Worm (Caenorhabditis elegans) whole organism, young adult: ENCODE results near the gene nmgp-1.

Experiments
- B0261.1 ChIP-seq: sonication (generic microtip); optimal IDR thresholded peaks from 2 replicates; lab custom pipeline; 2016; ENCODE audit warnings: mild to moderate bottlenecking, missing genetic modification characterization, moderate library complexity, missing compliant biosample characterization
- B0336.3 ChIP-seq: fragments of 200-800 bp; sonication (Bioruptor generic); IDR thresholded peaks from 2 replicates; pipeline ENCODE4 v1.3.6; 2022; ENCODE audit warnings: missing genetic modification characterization, missing compliant biosample characterization
- F10E7.11 ChIP-seq: sonication (generic microtip); optimal IDR thresholded peaks from 2 replicates; lab custom pipeline; 2017; ENCODE audit warnings: mild to moderate bottlenecking, missing genetic modification characterization, moderate library complexity, missing compliant biosample characterization
- F52B5.7 ChIP-seq: sonication (generic microtip); optimal IDR thresholded peaks from 2 replicates; lab custom pipeline; 2016; ENCODE audit warnings: mild to moderate bottlenecking, missing genetic modification characterization, missing compliant biosample characterization
- T07F8.4 ChIP-seq: sonication (generic microtip); optimal IDR thresholded peaks from 2 replicates; lab custom pipeline; 2016; ENCODE audit warnings: mild to moderate bottlenecking, missing genetic modification characterization, moderate library complexity, missing compliant biosample characterization
- Y53G8AR.9 ChIP-seq: fragments of 200-800 bp; sonication (Bioruptor generic); conservative IDR thresholded peaks from 2 replicates; pipeline ENCODE4 v1.3.6; 2022; ENCODE audit warnings: missing genetic modification reagents, missing genetic modification characterization, missing compliant biosample characterization
- attf-5 ChIP-seq: fragments of 200-800 bp; sonication (Bioruptor generic); optimal IDR thresholded peaks from 2 replicates; lab custom pipeline; 2018; ENCODE audit warnings: mild to moderate bottlenecking, missing genetic modification characterization, missing compliant biosample characterization
- attf-6 ChIP-seq: fragments of 200-800 bp; sonication (Bioruptor generic); IDR thresholded peaks from 2 replicates; pipeline ENCODE4 v1.3.6; 2022; ENCODE audit warnings: missing genetic modification reagents, missing genetic modification characterization, missing compliant biosample characterization
- cebp-1 ChIP-seq, 2 experiments: fragments of 200-800 bp in 1 of 2; sonication (Bioruptor generic) in 1 of 2; sonication (generic microtip) in 1 of 2; IDR thresholded peaks in 1 of 2; optimal IDR thresholded peaks in 1 of 2; 2 replicates each; pipeline versions ENCODE4 v1.3.6 to Lab custom; 2017 to 2022; ENCODE audit warnings: missing compliant biosample characterization in 2 of 2, missing genetic modification characterization in 2 of 2, mild to moderate bottlenecking in 1 of 2, missing genetic modification reagents in 1 of 2, moderate library complexity in 1 of 2
- ceh-79 ChIP-seq: sonication (generic microtip); optimal IDR thresholded peaks from 2 replicates; lab custom pipeline; 2017; ENCODE audit warnings: mild to moderate bottlenecking, missing genetic modification characterization, missing compliant biosample characterization
- chd-7 ChIP-seq: sonication (generic microtip); optimal IDR thresholded peaks from 2 replicates; lab custom pipeline; 2016; ENCODE audit warnings: mild to moderate bottlenecking, missing genetic modification characterization, moderate library complexity, missing compliant biosample characterization
- dox-1 ChIP-seq: fragments of 200-800 bp; sonication (Bioruptor generic); IDR thresholded peaks from 2 replicates; pipeline ENCODE4 v1.3.6; 2022; ENCODE audit warnings: missing genetic modification reagents, missing genetic modification characterization, missing compliant biosample characterization
- dpff-1 ChIP-seq: sonication (generic microtip); optimal IDR thresholded peaks from 2 replicates; lab custom pipeline; 2017; ENCODE audit warnings: mild to moderate bottlenecking, missing genetic modification characterization, missing compliant biosample characterization
- efl-1 ChIP-seq: fragments of 150-350 bp; optimal IDR thresholded peaks from 2 replicates; lab custom pipeline; 2014; ENCODE audit warnings: missing biosample characterization, missing genetic modification reagents, missing genetic modification characterization
- egrh-3 ChIP-seq: fragments of 200-800 bp; sonication (Bioruptor generic); IDR thresholded peaks from 2 replicates; pipeline ENCODE4 v1.3.6; 2022; ENCODE audit warnings: missing genetic modification reagents, missing genetic modification characterization, missing compliant biosample characterization
- ekl-4 ChIP-seq: fragments of 200-800 bp; sonication (Bioruptor generic); IDR thresholded peaks from 2 replicates; pipeline ENCODE4 v1.3.6; 2022; ENCODE audit warnings: missing genetic modification reagents, missing genetic modification characterization, missing compliant biosample characterization
- gei-17 ChIP-seq: fragments of 200-800 bp; sonication (Bioruptor generic); optimal IDR thresholded peaks from 2 replicates; lab custom pipeline; 2018; ENCODE audit warnings: mild to moderate bottlenecking, missing genetic modification characterization, missing compliant biosample characterization
- hlh-12 ChIP-seq: sonication (generic microtip); optimal IDR thresholded peaks from 2 replicates; lab custom pipeline; 2016; ENCODE audit warnings: missing genetic modification characterization, missing compliant biosample characterization
- hsf-1 ChIP-seq: fragments of 200-800 bp; sonication (Bioruptor generic); IDR thresholded peaks from 2 replicates; pipeline ENCODE4 v1.3.6; 2022; ENCODE audit warnings: missing genetic modification reagents, missing genetic modification characterization, missing compliant biosample characterization
- nhr-80 ChIP-seq: sonication (generic microtip); optimal IDR thresholded peaks from 2 replicates; lab custom pipeline; 2016; ENCODE audit warnings: missing genetic modification characterization, missing compliant biosample characterization
- rec-8 ChIP-seq, 2 experiments: sonication (generic microtip); optimal IDR thresholded peaks; 2 replicates each; lab custom pipeline; 2016; ENCODE audit warnings: mild to moderate bottlenecking in 2 of 2, missing genetic modification characterization in 2 of 2, missing genetic modification reagents in 2 of 2, missing genotype in 2 of 2, missing biosample characterization in 1 of 2, missing compliant biosample characterization in 1 of 2, moderate library complexity in 1 of 2
- repo-1 ChIP-seq: sonication (generic microtip); optimal IDR thresholded peaks from 2 replicates; lab custom pipeline; 2017; ENCODE audit warnings: mild to moderate bottlenecking, missing genetic modification characterization, missing compliant biosample characterization
- rpc-1 ChIP-seq, 2 experiments: fragments of 150-350 bp in 1 of 2; sonication (generic microtip) in 1 of 2; optimal IDR thresholded peaks; 2 replicates each; lab custom pipeline; 2014 to 2018; ENCODE audit warnings: missing biosample characterization in 1 of 2, missing genetic modification characterization in 1 of 2, missing genetic modification reagents in 1 of 2, missing genotype in 1 of 2
- snpc-3.4 ChIP-seq: sonication (generic microtip); optimal IDR thresholded peaks from 2 replicates; lab custom pipeline; 2017; ENCODE audit warnings: missing genetic modification characterization, mild to moderate bottlenecking, missing compliant biosample characterization, antibody characterized with exemption, moderate library complexity, missing genotype, missing genetic modification reagents
- snpc-4 ChIP-seq, 5 experiments: fragments of 150-350 bp in 1 of 5; sonication (generic microtip) in 4 of 5; optimal IDR thresholded peaks; 2 replicates each; lab custom pipeline; 2014 to 2018; ENCODE audit warnings: missing genetic modification characterization in 5 of 5, missing biosample characterization in 3 of 5, antibody characterized with exemption in 2 of 5, mild to moderate bottlenecking in 2 of 5, missing compliant biosample characterization in 2 of 5, missing genotype in 2 of 5, moderate library complexity in 2 of 5, missing genetic modification reagents in 1 of 5
- somi-1 ChIP-seq: fragments of 200-800 bp; sonication (Bioruptor generic); optimal IDR thresholded peaks from 2 replicates; lab custom pipeline; 2018; ENCODE audit warnings: mild to moderate bottlenecking, missing genetic modification characterization, missing compliant biosample characterization
- xnd-1 ChIP-seq: sonication (generic microtip); optimal IDR thresholded peaks from 2 replicates; lab custom pipeline; 2016; ENCODE audit warnings: missing genotype, missing genetic modification reagents, missing genetic modification characterization, missing compliant biosample characterization

nmgp-1 gene

DNA sequence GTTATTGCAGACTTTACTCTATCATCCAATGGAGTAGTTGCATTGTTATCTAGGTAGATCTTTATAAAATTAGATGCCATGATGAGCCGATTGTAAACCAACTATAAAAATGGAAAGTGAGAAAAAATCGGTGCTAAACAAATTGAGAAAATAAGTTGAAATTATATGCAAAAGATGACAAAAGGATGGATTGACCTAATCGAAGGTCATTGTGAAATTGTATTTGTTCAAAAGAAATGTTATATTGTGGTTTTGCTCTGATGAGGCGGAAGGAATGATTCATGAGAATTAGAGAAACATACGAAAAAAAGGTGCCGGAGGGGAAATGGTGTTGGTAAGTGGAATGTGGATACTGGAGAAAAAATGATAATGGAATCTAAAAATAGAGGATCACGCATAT is 20.3 kb downstream of the nmgp-1 start, which contains the start of gene scly-1 (continued):
- TF ChIP-seq attf-5 (GFP tag; lab: Kevin White, UChicago) (no peak), egrh-3 (GFP tag; lab: Robert Waterston, UW) (no peak)
- TF ChIP-seq, all 124 proteins: peak for 0

DNA sequence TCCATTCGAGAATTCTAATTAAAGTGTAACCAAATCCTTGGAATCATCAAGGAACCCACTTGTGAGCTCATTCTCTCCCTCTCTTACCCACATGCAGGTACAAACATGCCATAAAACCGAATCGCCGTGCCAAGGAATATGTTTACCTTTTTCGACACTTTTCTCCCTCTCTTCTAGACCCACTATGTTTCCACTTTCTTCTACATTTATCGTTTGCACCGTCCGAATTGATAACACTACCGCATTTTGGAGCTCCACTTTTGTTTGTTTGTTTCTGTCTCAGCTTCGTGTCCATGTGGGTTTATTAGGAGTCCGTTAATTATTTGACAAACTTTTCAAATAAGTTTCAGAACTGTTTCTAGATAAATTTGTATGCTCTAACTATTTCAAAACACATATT is 21.2 kb downstream of the nmgp-1 start:
- TF ChIP-seq nhr-80 (tag; lab: Kevin White, UChicago) (peak; percentile 13), repo-1 (tag; lab: Kevin White, UChicago) (no peak)

DNA sequence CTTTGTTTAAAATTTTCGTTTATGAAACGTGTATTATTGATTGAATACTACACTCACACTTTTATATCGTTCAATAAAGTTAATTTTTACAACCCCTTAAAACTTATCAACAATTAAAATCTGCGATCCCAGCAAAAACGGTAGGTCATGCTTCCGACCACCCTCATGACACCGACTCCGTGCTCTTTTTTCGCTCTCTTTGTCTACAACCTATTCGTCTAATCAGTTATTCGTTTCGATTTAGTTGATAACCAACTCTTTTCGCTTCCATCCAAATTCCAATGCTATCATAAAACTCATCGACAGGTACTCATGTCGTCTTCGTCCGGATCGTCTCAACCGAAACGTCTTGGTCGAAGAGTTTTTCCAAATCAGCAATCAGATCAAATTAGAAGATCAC is 22.4 kb downstream of the nmgp-1 start, which contains the start of gene F13H8.1:
Gene F13H8.1, plus strand, starts transcription at position 311 of the 400 bp plus-strand sequence.
- TF ChIP-seq nhr-80 (tag; lab: Kevin White, UChicago) (peak; percentile 51), B0261.1 (tag; lab: Kevin White, UChicago) (no peak)

DNA sequence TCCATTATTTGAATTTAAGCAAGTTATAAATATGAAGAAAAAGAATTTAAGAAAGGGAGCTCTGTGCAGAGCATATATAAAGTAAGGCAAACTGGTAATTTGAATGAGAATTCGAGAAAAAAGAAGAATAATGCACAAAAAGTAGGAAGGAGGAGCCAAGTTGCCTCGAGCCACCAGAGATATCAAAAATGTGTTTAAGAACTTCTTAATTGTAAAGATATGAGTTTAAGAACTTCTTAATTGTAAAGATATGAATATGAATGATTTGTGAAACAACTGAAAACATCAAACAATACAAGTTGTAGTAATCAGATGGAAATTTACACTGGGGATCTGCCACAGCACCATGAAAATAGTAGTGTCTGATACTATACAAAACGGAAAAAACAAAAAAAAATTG is 26.2 kb downstream of the nmgp-1 start, which contains the start of gene F13H8.6:
Gene F13H8.6, minus strand, starts transcription at position 101 of the 400 bp plus-strand sequence.
- TF ChIP-seq F52B5.7 (tag; lab: Kevin White, UChicago) (no peak), F10E7.11 (tag; lab: Kevin White, UChicago) (no peak)

DNA sequence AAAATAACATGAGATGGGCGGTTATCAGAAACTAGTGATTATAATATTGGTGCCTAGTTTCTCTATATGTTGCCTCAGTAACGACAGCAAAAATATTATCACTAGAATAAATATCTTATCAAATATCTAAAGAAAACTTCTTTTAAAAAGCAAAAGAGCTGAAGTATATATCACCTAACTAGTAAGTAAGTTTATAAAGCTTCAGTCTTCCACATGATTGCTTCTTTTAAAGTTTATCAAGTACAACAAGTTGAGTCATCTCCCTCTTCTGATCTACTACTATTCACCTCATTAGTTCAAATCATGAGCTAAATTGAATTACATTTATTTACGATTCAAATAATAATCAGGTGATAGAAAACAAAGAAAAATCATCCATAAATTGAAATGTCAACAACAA is 27.4 kb downstream of the nmgp-1 start:
- TF ChIP-seq rpc-1 (optimal IDR thresholded peaks at IDR 0.05; lab: Kevin White, UChicago) = no peak
- no peak for TF ChIP-seq rpc-1 (tag; optimal IDR thresholded peaks at IDR 0.05; lab: Kevin White, UChicago)
- TF ChIP-seq snpc-4 (GFP tag; optimal IDR thresholded peaks at IDR 0.05; lab: Kevin White, UChicago) = no peak
- no peak for TF ChIP-seq snpc-4 (tag; optimal IDR thresholded peaks at IDR 0.05; lab: Kevin White, UChicago)
- no peak for TF ChIP-seq Y53G8AR.9 (GFP tag; lab: Robert Waterston, UW)
- TF ChIP-seq B0336.3 (GFP tag; lab: Robert Waterston, UW) = no peak
- no peak for TF ChIP-seq somi-1 (GFP tag; lab: Kevin White, UChicago)
- TF ChIP-seq hsf-1 (GFP tag; lab: Robert Waterston, UW) = no peak
- no peak for TF ChIP-seq ekl-4 (GFP tag; lab: Robert Waterston, UW)
- no peak for TF ChIP-seq chd-7 (tag; lab: Kevin White, UChicago)
- no peak for TF ChIP-seq nhr-80 (tag; lab: Kevin White, UChicago)
- no peak for TF ChIP-seq T07F8.4 (tag; lab: Kevin White, UChicago)
- no peak for TF ChIP-seq hlh-12 (tag; lab: Kevin White, UChicago)
- no peak for TF ChIP-seq xnd-1 (tag; lab: Kevin White, UChicago)
- TF ChIP-seq cebp-1 (GFP tag; IDR thresholded peaks at IDR 0.05; lab: Robert Waterston, UW) = no peak
- no peak for TF ChIP-seq cebp-1 (tag; optimal IDR thresholded peaks at IDR 0.05; lab: Kevin White, UChicago)
- TF ChIP-seq dpff-1 (tag; lab: Kevin White, UChicago) = no peak
- TF ChIP-seq efl-1 (GFP tag; lab: Kevin White, UChicago) = no peak
- TF ChIP-seq attf-6 = no peak
- no peak for TF ChIP-seq rec-8 (tag; optimal IDR thresholded peaks at IDR 0.05; lab: Kevin White, UChicago)
- TF ChIP-seq, all 124 proteins: peak for 0

DNA sequence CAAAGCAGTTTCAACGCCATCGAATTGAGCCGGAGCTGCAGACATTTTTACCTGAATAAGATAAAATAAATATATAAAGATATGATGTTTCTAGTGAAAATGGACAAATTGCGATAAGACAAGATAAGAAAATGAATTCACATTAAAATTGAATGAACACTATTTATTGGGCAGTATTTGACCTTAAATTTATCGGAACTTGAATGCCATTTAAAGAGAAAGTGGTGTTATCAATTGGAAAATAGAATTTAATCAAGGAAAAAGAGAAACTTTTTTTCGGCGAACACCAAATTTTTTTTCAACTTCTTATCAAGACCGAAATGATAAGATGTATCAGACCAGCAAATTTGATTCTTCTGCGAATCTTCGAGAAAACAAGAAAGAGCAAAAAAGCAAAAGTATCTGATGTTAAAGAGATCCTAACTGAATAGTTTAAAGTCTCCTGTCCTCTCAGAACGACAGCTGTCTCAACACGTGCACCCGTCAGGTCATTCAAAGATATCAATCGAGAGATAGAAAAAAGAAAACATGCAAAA is 29.5 kb downstream of the nmgp-1 start, which contains the start of gene upb-1:
Gene upb-1, minus strand, starts transcription at position 51 of the 536 bp plus-strand sequence.
- no peak for TF ChIP-seq dox-1 (GFP tag; lab: Robert Waterston, UW)
- TF ChIP-seq gei-17 (GFP tag; lab: Kevin White, UChicago) = no peak
- TF ChIP-seq nhr-80 (tag; lab: Kevin White, UChicago) = peak; percentile 32
- TF ChIP-seq cebp-1 (GFP tag; IDR thresholded peaks at IDR 0.05; lab: Robert Waterston, UW) = no peak
- no peak for TF ChIP-seq cebp-1 (tag; optimal IDR thresholded peaks at IDR 0.05; lab: Kevin White, UChicago)
- no peak for TF ChIP-seq ceh-79 (tag; lab: Kevin White, UChicago)
- no peak for TF ChIP-seq snpc-3.4 (tag; lab: Kevin White, UChicago)
